Fruit fly (Drosophila melanogaster) S2 (cell line): Measurements from ENCODE around the gene CtBP.

Experiments used
- CG8478 ChIP-seq: fragments of >200 bp; optimal IDR thresholded peaks from 2 replicates; lab custom pipeline; 2018
- CTCF ChIP-seq, 2 experiments: fragments of >200 bp; optimal IDR thresholded peaks; 2 replicates each; lab custom pipeline; 2018

DNA sequence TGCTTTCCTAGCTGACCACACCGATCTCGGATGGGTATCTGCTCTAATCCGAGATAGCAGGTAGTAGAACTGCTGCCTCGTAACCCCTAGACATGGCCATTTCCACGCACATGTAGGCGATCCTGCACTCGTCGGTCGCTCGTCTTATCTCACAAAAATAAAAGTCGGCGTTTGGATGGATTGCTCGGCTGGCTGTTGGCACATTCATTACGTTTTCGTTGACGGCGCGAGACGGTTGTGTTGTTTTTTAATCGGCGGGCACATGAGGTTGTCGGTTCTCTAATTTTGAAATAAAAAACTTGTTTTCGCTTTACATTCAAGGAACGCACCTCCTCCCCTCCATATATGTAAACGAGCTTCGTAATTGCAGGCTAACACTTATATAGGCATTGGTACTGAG lies 20.9 kb downstream of the CtBP start, which contains the start of gene ry:
- TF ChIP-seq CTCF (optimal IDR thresholded peaks at IDR 0.05; lab: Kevin White, UChicago) (no peak), CG8478 (lab: Kevin White, UChicago) (no peak)
